Worm (Caenorhabditis elegans): Measurements from ENCODE around the gene let-2.

The let-2 gene

ce11 chrX:16403424-16403823 is 14.3 kb upstream of the let-2 start:
- no peak for TF ChIP-seq aly-2 (tag; optimal IDR thresholded peaks at IDR 0.05)
- TF ChIP-seq rnt-1 (tag; optimal IDR thresholded peaks at IDR 0.05), result peak; percentile 6

ce11 chrX:16402787-16403186 is 13.6 kb upstream of the let-2 start:
- TF ChIP-seq efl-1 (optimal IDR thresholded peaks at IDR 0.05) (no peak), efl-1 (GFP tag; optimal IDR thresholded peaks at IDR 0.05 in 1 of 2) (no peak), blmp-1 (tag; optimal IDR thresholded peaks at IDR 0.05) (peak; percentile 16), fkh-8 (tag; optimal IDR thresholded peaks at IDR 0.05) (no peak), nhr-76 (tag; optimal IDR thresholded peaks at IDR 0.05) (no peak), C04F5.9 (tag; optimal IDR thresholded peaks at IDR 0.05) (no peak), tlp-1 (tag; optimal IDR thresholded peaks at IDR 0.05) (no peak), lsy-2 (tag; optimal IDR thresholded peaks at IDR 0.05) (peak in 1 of 2 experiments; percentile 12), nhr-85 (tag) (peak; percentile 62)

ce11 chrX:16402303-16402702 is 13.2 kb upstream of the let-2 start:
- TF ChIP-seq aly-2 (tag; optimal IDR thresholded peaks at IDR 0.05) (no peak), dsc-1 (tag; optimal IDR thresholded peaks at IDR 0.05) (peak; percentile 6), fkh-10 (GFP tag; optimal IDR thresholded peaks at IDR 0.05) (no peak), nhr-76 (tag; optimal IDR thresholded peaks at IDR 0.05) (no peak), blmp-1 (tag; optimal IDR thresholded peaks at IDR 0.05) (no peak), dpl-1 (GFP tag; optimal IDR thresholded peaks at IDR 0.05) (no peak), mab-9 (GFP tag; IDR thresholded peaks at IDR 0.05) (no peak)

- TF ChIP-seq mdl-1 (tag; optimal IDR thresholded peaks at IDR 0.05) (peak in 1 of 2 experiments; percentile 6), lin-35 (GFP tag; optimal IDR thresholded peaks at IDR 0.05) (no peak), xbp-1 (tag; optimal IDR thresholded peaks at IDR 0.05) (peak; percentile 50), nhr-85 (tag) (peak; percentile 59), lin-14 (GFP tag; optimal IDR thresholded peaks at IDR 0.05) (peak; percentile 7), elt-3 (tag; optimal IDR thresholded peaks at IDR 0.05) (peak in 1 of 6 experiments; percentile 51)
These were observed 11.8 kb upstream of the let-2 start for ce11 chrX:16400897-16401296.

ce11 chrX:16398420-16398925 is 9.3 kb upstream of the let-2 start, which contains the start of gene F01G12.18:
Gene F01G12.18 (minus strand): TSS chrX:16398470.
- TF ChIP-seq efl-1 (optimal IDR thresholded peaks at IDR 0.05) (no peak), efl-1 (GFP tag; optimal IDR thresholded peaks at IDR 0.05 in 1 of 2) (no peak), hlh-4 (tag; optimal IDR thresholded peaks at IDR 0.05) (no peak), pqm-1 (tag; optimal IDR thresholded peaks at IDR 0.05) (no peak), egl-13 (tag; optimal IDR thresholded peaks at IDR 0.05) (no peak), nhr-90 (tag; optimal IDR thresholded peaks at IDR 0.05; ENCODE audit: poor library complexity) (no peak), fos-1 (tag; optimal IDR thresholded peaks at IDR 0.05) (no peak), nhr-85 (tag) (no peak), ceh-63 (GFP tag; optimal IDR thresholded peaks at IDR 0.05) (no peak)

DNA sequence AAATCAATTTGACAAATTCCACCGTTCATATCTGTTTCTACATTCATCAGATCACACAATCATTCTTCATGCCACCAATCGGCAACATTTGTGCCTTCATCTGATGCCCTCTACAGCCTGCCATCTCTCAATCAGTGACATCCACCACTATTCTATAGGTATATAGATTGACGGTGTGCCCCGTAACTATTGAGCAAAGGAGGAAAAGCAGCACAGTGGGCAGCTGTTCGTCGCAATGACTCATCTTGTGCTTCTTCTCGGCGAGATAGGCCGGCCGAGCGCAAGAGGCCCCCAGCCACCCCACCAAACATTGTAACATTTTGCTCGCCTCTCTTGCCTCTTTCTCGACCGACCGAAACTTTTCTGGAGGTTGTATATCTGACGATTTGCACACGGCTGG is 3.0 kb upstream of the let-2 start:
- TF ChIP-seq ceh-8 (GFP tag; optimal IDR thresholded peaks at IDR 0.05) (no peak), unc-62 (GFP tag; optimal IDR thresholded peaks at IDR 0.05) (no peak), tbx-2 (tag; optimal IDR thresholded peaks at IDR 0.05) (peak; percentile 7), jun-1 (tag; optimal IDR thresholded peaks at IDR 0.05) (no peak), nhr-47 (tag; optimal IDR thresholded peaks at IDR 0.05) (peak; percentile 7), nhr-19 (GFP tag; conservative IDR thresholded peaks at IDR 0.05) (peak; percentile 50), unc-130 (tag; optimal IDR thresholded peaks at IDR 0.05) (peak; percentile 22), egl-13 (tag; optimal IDR thresholded peaks at IDR 0.05) (no peak), unc-98 (GFP tag; IDR thresholded peaks at IDR 0.05) (0 out of 2 replicates have a peak, but pooled peaks have one; percentile 19), swsn-7 (tag; optimal IDR thresholded peaks at IDR 0.05) (no peak), lin-35 (GFP tag; optimal IDR thresholded peaks at IDR 0.05) (no peak), F16B12.6 (tag; optimal IDR thresholded peaks at IDR 0.05) (no peak), fkh-8 (tag; optimal IDR thresholded peaks at IDR 0.05) (no peak), nhr-12 (tag; optimal IDR thresholded peaks at IDR 0.05) (no peak), mep-1 (tag; optimal IDR thresholded peaks at IDR 0.05) (no peak), lin-14 (GFP tag; optimal IDR thresholded peaks at IDR 0.05) (peak; percentile 85), isw-1 (GFP tag; IDR thresholded peaks at IDR 0.05) (no peak), nhr-85 (tag) (no peak), egl-27 (tag; optimal IDR thresholded peaks at IDR 0.05) (no peak), dsc-1 (tag; optimal IDR thresholded peaks at IDR 0.05) (peak; percentile 37), snu-23 (GFP tag; optimal IDR thresholded peaks at IDR 0.05) (peak; percentile 53), xbp-1 (tag; optimal IDR thresholded peaks at IDR 0.05) (no peak), pag-3 (tag; optimal IDR thresholded peaks at IDR 0.05; ENCODE audit: borderline replicate concordance, insufficient read depth) (peak; percentile 93), sptf-1 (tag; optimal IDR thresholded peaks at IDR 0.05) (no peak)
